Worm (Caenorhabditis elegans) whole organism, L1 larva: ENCODE measurements around the gene spv-1.

Experiments used
- blmp-1 ChIP-seq: fragments of 150-350 bp; optimal IDR thresholded peaks from 2 replicates; lab custom pipeline; 2014; ENCODE audit warnings: missing biosample characterization, missing genetic modification characterization
- efl-1 ChIP-seq, 4 experiments: fragments of 150-350 bp; optimal IDR thresholded peaks in 3 of 4; peaks in 1 of 4; 1 replicate in 1 of 4; 2 replicates in 3 of 4; lab custom pipeline; 2014; ENCODE audit warnings: missing biosample characterization in 2 of 4, missing genetic modification characterization in 2 of 4, missing genetic modification reagents in 2 of 4
- fkh-4 ChIP-seq: sonication (generic microtip); optimal IDR thresholded peaks from 2 replicates; lab custom pipeline; 2016; ENCODE audit warnings: missing compliant biosample characterization, missing genetic modification characterization, borderline replicate concordance
- lin-15B ChIP-seq: fragments of 150-350 bp; sonication (generic microtip); optimal IDR thresholded peaks from 3 replicates; lab custom pipeline; 2014; ENCODE audit warnings: missing biosample characterization, missing genetic modification characterization
- snpc-4 ChIP-seq: fragments of 150-350 bp; optimal IDR thresholded peaks from 2 replicates; lab custom pipeline; 2014; ENCODE audit warnings: missing biosample characterization, missing genetic modification characterization

spv-1 gene

ce11 chrII:7863480-7864125 lies 64.9 kb downstream of the spv-1 start:
- no peak for TF ChIP-seq fkh-4 (tag; lab: Kevin White, UChicago)
- TF ChIP-seq blmp-1 (tag; lab: Kevin White, UChicago) = no peak
- no peak for TF ChIP-seq snpc-4 (tag; lab: Kevin White, UChicago)
- peak in 1 of 2 experiments; percentile 23 for TF ChIP-seq efl-1 (optimal IDR thresholded peaks at IDR 0.05; lab: Kevin White, UChicago)
- TF ChIP-seq efl-1 (GFP tag; optimal IDR thresholded peaks at IDR 0.05 in 1 of 2; lab: Kevin White, UChicago) = peak; percentile 54 to 89
- peak; percentile 19 for TF ChIP-seq lin-15B (tag; lab: Kevin White, UChicago)
